Worm (Caenorhabditis elegans): Measurements from ENCODE around the gene nyn-1.

DNA sequence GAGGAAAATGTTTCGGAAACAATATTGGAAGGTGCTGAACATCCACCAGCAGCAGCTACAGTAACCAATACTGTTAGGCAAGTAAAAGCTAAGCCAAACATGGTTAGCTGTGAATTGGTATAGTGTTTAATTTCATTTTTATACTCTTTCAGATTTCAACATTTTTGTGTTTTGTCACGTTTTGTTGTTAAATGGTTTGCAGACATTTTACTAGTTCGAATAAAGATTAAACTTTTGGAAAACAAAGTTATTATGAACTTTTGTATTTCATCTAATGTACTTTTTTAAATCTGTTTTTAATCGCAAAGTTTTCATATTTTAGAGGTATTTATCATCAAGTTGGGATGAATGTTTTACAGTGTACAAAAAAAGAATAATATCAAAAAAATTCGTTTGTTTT, 36.6 kb downstream of the nyn-1 start, which contains the start of gene C08F11.17:
- TF ChIP-seq fkh-6 (tag; optimal IDR thresholded peaks at IDR 0.05) (no peak), hlh-30 (tag; optimal IDR thresholded peaks at IDR 0.05; ENCODE audit: insufficient read depth) (no peak), pros-1 (tag; optimal IDR thresholded peaks at IDR 0.05) (no peak), ceh-34 (tag; optimal IDR thresholded peaks at IDR 0.05) (no peak), ceh-2 (tag; optimal IDR thresholded peaks at IDR 0.05) (no peak), lin-11 (tag; optimal IDR thresholded peaks at IDR 0.05) (no peak), fkh-10 (GFP tag; optimal IDR thresholded peaks at IDR 0.05) (no peak), dve-1 (tag; optimal IDR thresholded peaks at IDR 0.05) (no peak), elt-2 (tag; optimal IDR thresholded peaks at IDR 0.05) (no peak), nhr-11 (tag; optimal IDR thresholded peaks at IDR 0.05) (no peak), unc-55 (GFP tag; optimal IDR thresholded peaks at IDR 0.05) (no peak), unc-42 (tag; optimal IDR thresholded peaks at IDR 0.05) (no peak), rnt-1 (tag; optimal IDR thresholded peaks at IDR 0.05) (no peak)
